Fruit fly (Drosophila melanogaster): Measurements from ENCODE around the gene CG6254.

CG6254 gene

DNA sequence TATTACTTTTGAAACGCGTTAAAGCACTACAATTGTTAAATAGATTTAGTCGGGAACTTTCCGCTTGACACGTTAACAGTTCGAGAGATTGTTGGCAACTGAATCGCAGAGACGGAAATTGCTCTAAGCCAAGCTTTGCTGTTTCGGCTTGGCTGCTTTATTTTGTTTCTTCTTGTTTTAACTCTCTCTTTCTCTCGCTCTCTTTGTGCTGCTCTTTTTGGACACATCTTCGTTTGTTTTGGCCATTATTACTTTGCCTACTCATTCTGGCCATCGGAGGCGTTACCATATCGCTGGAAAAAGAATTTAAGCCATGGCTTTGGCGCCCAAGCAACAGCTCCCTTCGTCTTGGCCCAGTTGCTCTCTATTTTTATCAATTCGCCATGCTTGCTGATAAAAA lies 28.4 kb upstream of the CG6254 start, which contains the start of gene CG12814:
Gene CG12814, minus strand, starts transcription at position 84 of the 400 bp plus-strand sequence.
- TF ChIP-seq ey (GFP tag; optimal IDR thresholded peaks at IDR 0.05) (no peak), foxo (GFP tag; optimal IDR thresholded peaks at IDR 0.05) (peak in 1 of 2 experiments; percentile 14), OdsH (GFP tag; optimal IDR thresholded peaks at IDR 0.05) (no peak), Sp1 (GFP tag; optimal IDR thresholded peaks at IDR 0.05) (peak; percentile 43), fru (GFP tag; optimal IDR thresholded peaks at IDR 0.05) (peak; percentile 11), jim (GFP tag; optimal IDR thresholded peaks at IDR 0.05) (peak; percentile 69), dl (GFP tag; optimal IDR thresholded peaks at IDR 0.05; ENCODE audit: insufficient read depth in 1 of 2, partially characterized antibody in 2 of 2) (peak in 1 of 2 experiments; percentile 20), rgr (GFP tag; optimal IDR thresholded peaks at IDR 0.05) (no peak), psq (GFP tag; optimal IDR thresholded peaks at IDR 0.05) (peak; percentile 98), Dif (GFP tag; optimal IDR thresholded peaks at IDR 0.05; ENCODE audit: partially characterized antibody) (peak; percentile 43)

DNA sequence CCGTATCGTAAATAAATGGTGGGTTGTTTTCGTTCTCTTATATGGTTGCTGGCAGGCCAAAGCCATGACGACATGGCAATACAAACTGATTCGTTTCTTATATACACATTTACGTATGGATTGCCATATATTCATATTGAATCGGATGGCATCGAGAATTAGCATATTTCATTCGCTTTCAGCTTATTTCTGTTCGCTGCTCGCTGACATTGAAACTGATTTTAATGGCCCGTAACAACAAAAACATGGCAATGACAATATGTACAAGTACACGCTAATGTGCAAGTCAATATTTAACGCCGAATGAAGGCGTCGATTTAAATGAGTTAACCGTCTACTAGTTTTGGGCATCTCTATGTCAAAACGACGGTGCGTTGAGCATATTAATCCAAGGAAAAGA lies 24.9 kb upstream of the CG6254 start:
- TF ChIP-seq Dfd (GFP tag; optimal IDR thresholded peaks at IDR 0.05) (no peak), lola (GFP tag; optimal IDR thresholded peaks at IDR 0.05) (no peak), fru (GFP tag; optimal IDR thresholded peaks at IDR 0.05) (no peak), foxo (GFP tag; optimal IDR thresholded peaks at IDR 0.05) (no peak), Vsx2 (GFP tag; optimal IDR thresholded peaks at IDR 0.05; ENCODE audit: partially characterized antibody) (no peak), CrebA (GFP tag; optimal IDR thresholded peaks at IDR 0.05; ENCODE audit: borderline replicate concordance) (no peak), br (GFP tag; optimal IDR thresholded peaks at IDR 0.05) (no peak), ey (GFP tag; optimal IDR thresholded peaks at IDR 0.05) (no peak), Hr83 (GFP tag; optimal IDR thresholded peaks at IDR 0.05; ENCODE audit: poor library complexity, severe bottlenecking) (no peak)

DNA sequence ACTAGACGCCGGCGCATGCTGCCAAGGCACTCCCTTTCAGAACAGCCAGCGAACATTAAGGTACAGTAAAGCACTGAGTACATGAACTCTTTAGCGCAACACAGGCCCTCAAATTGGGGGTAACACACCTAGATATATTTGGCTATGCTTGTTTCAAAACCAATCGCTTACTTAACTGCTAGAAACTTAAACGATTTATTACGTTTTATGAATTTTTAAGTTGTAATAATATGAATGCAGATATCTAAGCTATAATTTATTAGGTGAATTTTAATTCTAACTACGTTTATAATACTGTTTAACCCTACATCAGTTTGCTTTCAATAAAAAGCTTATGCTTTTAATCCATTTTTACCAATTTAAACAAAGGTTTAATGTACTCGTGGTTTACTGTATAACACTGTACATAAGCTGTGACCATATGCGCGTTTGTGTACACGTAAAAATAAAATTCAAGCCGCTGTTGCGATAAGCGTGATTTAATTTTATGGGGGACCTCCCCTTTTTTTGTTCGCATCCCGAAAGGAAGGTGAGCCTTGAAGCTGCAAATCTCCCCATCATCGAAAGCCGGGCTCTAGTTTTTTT lies 15.9 kb upstream of the CG6254 start:
- TF ChIP-seq psq (GFP tag; optimal IDR thresholded peaks at IDR 0.05) (no peak), Rel (GFP tag; optimal IDR thresholded peaks at IDR 0.05) (no peak), Rel (tag; optimal IDR thresholded peaks at IDR 0.05) (peak; percentile 26)

DNA sequence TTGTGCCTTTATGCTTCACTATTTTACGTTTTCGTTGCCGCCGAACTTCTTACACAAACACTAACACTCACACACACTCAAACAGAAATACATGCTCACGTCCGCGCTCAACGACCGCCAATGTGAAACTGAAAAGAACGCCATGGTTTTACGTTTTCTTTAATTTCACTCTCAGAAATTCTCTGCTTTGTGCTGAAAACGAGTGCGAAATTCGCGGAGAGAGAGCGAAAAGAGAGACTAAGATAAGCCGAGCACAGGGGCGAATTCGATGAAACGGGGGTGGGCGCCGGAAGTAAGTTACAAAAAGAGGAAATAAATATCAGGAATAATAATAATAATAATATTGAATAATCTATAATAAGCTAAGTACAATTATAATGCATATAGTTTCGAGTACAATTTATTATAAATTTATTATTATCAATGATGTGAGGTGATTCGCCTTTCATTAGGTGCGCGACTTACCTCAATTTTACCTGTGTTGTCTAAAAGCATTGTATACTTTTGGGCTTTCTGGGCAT lies 9.3 kb upstream of the CG6254 start, which contains the start of gene Best1:
Gene Best1, minus strand, starts transcription at position 132 of the 521 bp plus-strand sequence.
- peak; percentile 88 for TF ChIP-seq sage (GFP tag; optimal IDR thresholded peaks at IDR 0.05)
- no peak for TF ChIP-seq Abd-B (GFP tag; optimal IDR thresholded peaks at IDR 0.05)
- TF ChIP-seq GATAd (GFP tag; optimal IDR thresholded peaks at IDR 0.05) = peak; percentile 40
- TF ChIP-seq sv (GFP tag; optimal IDR thresholded peaks at IDR 0.05) = peak; percentile 72
- peak; percentile 30 for TF ChIP-seq Mio (GFP tag; optimal IDR thresholded peaks at IDR 0.05)
- TF ChIP-seq Dif (GFP tag; optimal IDR thresholded peaks at IDR 0.05; ENCODE audit: partially characterized antibody) = peak; percentile 86
- peak; percentile 50 for TF ChIP-seq jim (GFP tag; optimal IDR thresholded peaks at IDR 0.05)
- TF ChIP-seq Jra (GFP tag; optimal IDR thresholded peaks at IDR 0.05) = peak; percentile 12
- peak; percentile 91 for TF ChIP-seq OdsH (GFP tag; optimal IDR thresholded peaks at IDR 0.05)
- TF ChIP-seq ey (GFP tag; optimal IDR thresholded peaks at IDR 0.05) = peak; percentile 79
- peak; percentile 60 to 85 for TF ChIP-seq dl (GFP tag; optimal IDR thresholded peaks at IDR 0.05; ENCODE audit: insufficient read depth in 1 of 2, partially characterized antibody in 2 of 2)
- TF ChIP-seq dsf (GFP tag; optimal IDR thresholded peaks at IDR 0.05; ENCODE audit: borderline replicate concordance) = peak; percentile 8
- TF ChIP-seq Rel (GFP tag; optimal IDR thresholded peaks at IDR 0.05) = peak; percentile 37
- TF ChIP-seq Rel (tag; optimal IDR thresholded peaks at IDR 0.05) = peak; percentile 77
- peak; percentile 69 for TF ChIP-seq Hnf4 (GFP tag; optimal IDR thresholded peaks at IDR 0.05)
- peak; percentile 72 for TF ChIP-seq brk (GFP tag; optimal IDR thresholded peaks at IDR 0.05)
- peak; percentile 94 for TF ChIP-seq psq (GFP tag; optimal IDR thresholded peaks at IDR 0.05)
- TF ChIP-seq br (GFP tag; optimal IDR thresholded peaks at IDR 0.05) = peak; percentile 85
- peak; percentile 31 for TF ChIP-seq Vsx2 (GFP tag; optimal IDR thresholded peaks at IDR 0.05; ENCODE audit: partially characterized antibody)
- TF ChIP-seq lola (GFP tag; optimal IDR thresholded peaks at IDR 0.05) = no peak
- peak; percentile 28 to 95 for TF ChIP-seq foxo (GFP tag; optimal IDR thresholded peaks at IDR 0.05)
- TF ChIP-seq fru (GFP tag; optimal IDR thresholded peaks at IDR 0.05) = peak; percentile 90
- peak; percentile 7 for TF ChIP-seq Myc (optimal IDR thresholded peaks at IDR 0.05)
- TF ChIP-seq rgr (GFP tag; optimal IDR thresholded peaks at IDR 0.05) = peak; percentile 93
- no peak for TF ChIP-seq Hr78 (GFP tag; optimal IDR thresholded peaks at IDR 0.05)
- TF ChIP-seq usp (GFP tag; optimal IDR thresholded peaks at IDR 0.05) = no peak
- no peak for TF ChIP-seq N (GFP tag; optimal IDR thresholded peaks at IDR 0.05)
- peak; percentile 15 for TF ChIP-seq CrebA (GFP tag; optimal IDR thresholded peaks at IDR 0.05; ENCODE audit: borderline replicate concordance)
- TF ChIP-seq pan (optimal IDR thresholded peaks at IDR 0.05) = no peak
- peak; percentile 5 for TF ChIP-seq Dfd (GFP tag; optimal IDR thresholded peaks at IDR 0.05)
- peak; percentile 89 for TF ChIP-seq h (GFP tag; optimal IDR thresholded peaks at IDR 0.05)
- peak; percentile 67 for TF ChIP-seq Hr83 (GFP tag; optimal IDR thresholded peaks at IDR 0.05; ENCODE audit: poor library complexity, severe bottlenecking)
- peak; percentile 70 for TF ChIP-seq CG32264 (GFP tag; optimal IDR thresholded peaks at IDR 0.05)
- peak; percentile 88 for TF ChIP-seq CG9705 (GFP tag; optimal IDR thresholded peaks at IDR 0.05)
- TF ChIP-seq Sp1 (GFP tag; optimal IDR thresholded peaks at IDR 0.05) = peak; percentile 94
- TF ChIP-seq tai (GFP tag; optimal IDR thresholded peaks at IDR 0.05) = no peak
- peak; percentile 80 for TF ChIP-seq woc (GFP tag; optimal IDR thresholded peaks at IDR 0.05)
- TF ChIP-seq dmrt93B (GFP tag; optimal IDR thresholded peaks at IDR 0.05) = peak; percentile 88
- TF ChIP-seq HLH106 (tag; optimal IDR thresholded peaks at IDR 0.05) = peak; percentile 96

Data from whole organism, wandering third instar larva.